Worm (Caenorhabditis elegans): ENCODE results near the gene frpr-10.

The frpr-10 gene

DNA sequence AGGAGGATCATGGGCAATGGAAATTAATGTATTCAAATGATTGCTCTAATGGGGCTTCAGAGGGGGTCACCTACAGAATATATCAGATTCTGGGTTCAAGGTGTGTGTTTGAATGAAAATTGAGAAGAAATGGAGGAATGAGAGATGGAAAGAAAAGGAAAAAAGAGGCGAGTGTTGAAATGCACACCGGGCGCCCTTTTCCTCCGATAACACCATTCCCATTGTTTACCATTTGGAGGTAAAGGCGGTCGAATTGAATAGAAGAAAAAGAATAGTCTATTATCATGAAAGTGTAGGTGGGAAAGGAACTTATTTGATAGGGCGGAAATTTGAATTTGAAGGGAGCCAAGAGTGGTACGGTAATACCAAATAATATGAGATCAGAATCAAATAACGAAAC, 47.8 kb downstream of the frpr-10 start (continued):
- no peak for TF ChIP-seq zfp-3 (GFP tag; conservative IDR thresholded peaks at IDR 0.05)
- TF ChIP-seq daf-19 (GFP tag; conservative IDR thresholded peaks at IDR 0.05) = no peak
- no peak for TF ChIP-seq spr-3 (GFP tag; optimal IDR thresholded peaks at IDR 0.05)
- TF ChIP-seq aha-1 (tag) = no peak
- TF ChIP-seq dmd-9 (GFP tag; IDR thresholded peaks at IDR 0.05) = no peak
- no peak for TF ChIP-seq unc-62 (GFP tag; optimal IDR thresholded peaks at IDR 0.05 in 1 of 2)
- no peak for TF ChIP-seq unc-62 (tag; optimal IDR thresholded peaks at IDR 0.05)
- TF ChIP-seq T26A8.4 (GFP tag; IDR thresholded peaks at IDR 0.05) = no peak
- no peak for TF ChIP-seq daf-16 (GFP tag; optimal IDR thresholded peaks at IDR 0.05)
- TF ChIP-seq daf-16 (tag; optimal IDR thresholded peaks at IDR 0.05) = peak; percentile 64
- TF ChIP-seq pha-4 (GFP tag; IDR thresholded peaks at IDR 0.05) = no peak
- no peak for TF ChIP-seq pha-4 (tag; optimal IDR thresholded peaks at IDR 0.05)
- peak; percentile 39 for TF ChIP-seq dve-1 (tag; optimal IDR thresholded peaks at IDR 0.05; ENCODE audit: insufficient read depth)
- no peak for TF ChIP-seq gei-8 (GFP tag; optimal IDR thresholded peaks at IDR 0.05)
- no peak for TF ChIP-seq ceh-82 (tag; optimal IDR thresholded peaks at IDR 0.05)
- peak; percentile 24 for TF ChIP-seq nhr-28 (tag; optimal IDR thresholded peaks at IDR 0.05)
- no peak for TF ChIP-seq daf-8 (GFP tag; IDR thresholded peaks at IDR 0.05)
- peak; percentile 29 for TF ChIP-seq hlh-11 (tag; optimal IDR thresholded peaks at IDR 0.05)
- TF ChIP-seq fos-1 (tag; optimal IDR thresholded peaks at IDR 0.05) = no peak

DNA sequence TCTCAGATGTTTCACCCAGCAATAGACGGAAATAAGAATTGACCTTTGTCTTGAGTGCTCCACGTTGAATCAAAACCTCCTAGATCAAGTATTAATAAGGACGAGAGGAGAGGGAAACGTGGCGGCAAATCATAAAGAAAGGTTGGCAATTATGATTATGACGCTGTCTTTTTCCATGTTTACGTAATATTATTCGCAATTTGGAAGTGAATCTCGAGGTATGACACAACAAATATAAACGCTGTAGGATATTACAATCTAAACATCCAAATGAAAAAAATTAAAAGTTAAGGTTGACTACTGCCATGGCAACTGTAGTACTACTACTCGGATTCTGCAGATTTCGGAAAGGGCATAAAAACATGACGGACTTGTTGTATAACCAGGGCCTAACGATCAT, 48.6 kb downstream of the frpr-10 start:
- TF ChIP-seq F10B5.3 (tag; optimal IDR thresholded peaks at IDR 0.05) = no peak
- TF ChIP-seq aly-2 (tag; optimal IDR thresholded peaks at IDR 0.05) = no peak
- TF ChIP-seq unc-39 (tag; optimal IDR thresholded peaks at IDR 0.05) = no peak
- TF ChIP-seq lin-1 (GFP tag; IDR thresholded peaks at IDR 0.05) = no peak
- TF ChIP-seq nhr-111 (GFP tag; optimal IDR thresholded peaks at IDR 0.05) = no peak
- TF ChIP-seq pha-4 (GFP tag; IDR thresholded peaks at IDR 0.05) = no peak
- TF ChIP-seq pha-4 (tag; optimal IDR thresholded peaks at IDR 0.05) = no peak
- TF ChIP-seq Y5F2A.4 (GFP tag; optimal IDR thresholded peaks at IDR 0.05) = no peak
- no peak for TF ChIP-seq skn-1 (tag; optimal IDR thresholded peaks at IDR 0.05)

DNA sequence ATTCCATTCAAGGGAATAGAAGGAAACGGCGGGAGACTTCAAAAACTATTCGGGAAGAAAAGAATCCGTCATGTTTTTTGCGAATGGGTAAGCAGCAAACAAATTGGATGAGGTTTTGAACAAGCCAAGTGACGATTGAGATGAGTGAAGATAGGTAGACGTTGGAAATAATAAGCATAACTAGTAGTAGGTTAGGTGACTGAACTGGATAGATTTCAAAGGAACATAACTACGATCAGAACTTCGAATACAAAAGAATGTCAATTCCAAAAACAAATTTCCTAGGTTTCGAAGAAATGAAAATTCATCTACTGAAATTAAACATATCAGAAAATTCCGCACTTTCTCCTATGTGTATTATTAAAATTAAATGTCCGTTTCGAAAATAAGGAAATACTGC, 49.9 kb downstream of the frpr-10 start:
- TF ChIP-seq aha-1 (tag) = peak; percentile 92
- no peak for TF ChIP-seq ceh-44 (GFP tag; IDR thresholded peaks at IDR 0.05)

DNA sequence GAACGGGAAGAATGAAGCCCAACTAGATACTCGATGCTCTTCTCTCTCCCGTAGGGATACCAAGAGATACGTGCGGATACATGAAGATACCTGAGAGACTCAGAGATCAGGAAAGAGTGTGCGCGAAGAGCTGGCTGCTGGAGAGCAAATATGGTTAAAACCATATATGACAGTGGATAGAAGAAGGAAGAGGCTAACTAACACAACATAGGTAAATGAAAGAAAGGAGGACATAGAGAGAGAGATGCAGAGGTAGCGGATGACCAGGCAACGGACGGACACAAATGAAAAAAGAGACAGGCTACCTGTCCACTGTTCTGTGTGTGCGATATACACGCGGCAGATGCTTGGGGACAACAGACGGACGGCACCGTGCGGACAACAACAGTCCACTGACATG, 50.5 kb downstream of the frpr-10 start:
- TF ChIP-seq mxl-3 (GFP tag; optimal IDR thresholded peaks at IDR 0.05) (peak; percentile 10), unc-62 (GFP tag; optimal IDR thresholded peaks at IDR 0.05 in 1 of 2) (peak in 1 of 2 experiments; percentile 93), unc-62 (tag; optimal IDR thresholded peaks at IDR 0.05) (no peak), lin-29 (GFP tag; IDR thresholded peaks at IDR 0.05) (no peak), daf-19 (GFP tag; conservative IDR thresholded peaks at IDR 0.05) (no peak)

DNA sequence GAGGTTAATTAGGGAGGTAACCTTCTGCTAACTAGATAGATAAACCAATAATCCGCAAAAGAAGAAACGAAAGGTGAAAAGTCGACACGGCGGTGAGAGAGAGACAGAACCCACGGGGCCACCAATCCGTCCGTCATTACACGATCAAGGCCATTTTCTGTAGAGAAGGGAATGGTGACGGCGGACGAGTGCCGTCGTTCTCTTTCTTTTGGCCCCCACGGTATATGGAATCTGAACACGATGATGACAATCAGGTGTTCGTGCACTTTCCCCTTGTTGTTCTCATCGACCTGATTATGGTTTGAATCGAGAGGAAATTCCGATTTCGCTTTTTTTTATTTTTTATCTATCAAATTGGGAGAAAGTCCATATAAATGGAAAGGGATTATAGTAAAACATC, 51.8 kb downstream of the frpr-10 start:
- TF ChIP-seq ZK546.5 (tag; optimal IDR thresholded peaks at IDR 0.05) = no peak
- TF ChIP-seq mdl-1 (tag; optimal IDR thresholded peaks at IDR 0.05) = peak in 1 of 2 experiments; percentile 14
- 0 out of 4 replicates have a peak, but pooled peaks of 1 of the 2 experiments have one; percentile 4 for TF ChIP-seq madf-5 (GFP tag; IDR thresholded peaks at IDR 0.05)
- no peak for TF ChIP-seq zip-2 (tag; optimal IDR thresholded peaks at IDR 0.05)
- TF ChIP-seq php-3 (GFP tag; IDR thresholded peaks at IDR 0.05) = no peak
- peak; percentile 49 for TF ChIP-seq mxl-3 (GFP tag; optimal IDR thresholded peaks at IDR 0.05)
- peak in 1 of 2 experiments; percentile 47 for TF ChIP-seq unc-62 (GFP tag; optimal IDR thresholded peaks at IDR 0.05 in 1 of 2)
- TF ChIP-seq unc-62 (tag; optimal IDR thresholded peaks at IDR 0.05) = no peak
- TF ChIP-seq aha-1 (tag) = peak; percentile 88

Measured in whole organism, L4 larva.